Worm (Caenorhabditis elegans) whole organism, L1 larva: ENCODE results near the gene T02B11.9.
A peak's percentile ranks its signal among the peaks of the same experiment; 100 is the strongest.

Source experiments
- C34B4.2 ChIP-seq: sonication (generic microtip); optimal IDR thresholded peaks from 2 replicates; lab custom pipeline; 2017; ENCODE audit warnings: mild to moderate bottlenecking, missing genetic modification characterization, missing compliant biosample characterization
- aha-1 ChIP-seq: fragments of 150-350 bp; optimal IDR thresholded peaks from 2 replicates; lab custom pipeline; 2014; ENCODE audit warnings: missing biosample characterization, missing genetic modification characterization
- ceh-82 ChIP-seq, 3 experiments: fragments of 150-350 bp in 1 of 3; sonication (generic microtip) in 2 of 3; optimal IDR thresholded peaks; 2 replicates each; lab custom pipeline; 2014 to 2017; ENCODE audit warnings: missing biosample characterization in 3 of 3, missing genetic modification characterization in 3 of 3
- efl-1 ChIP-seq, 4 experiments: fragments of 150-350 bp; optimal IDR thresholded peaks in 3 of 4; peaks in 1 of 4; 1 replicate in 1 of 4; 2 replicates in 3 of 4; lab custom pipeline; 2014; ENCODE audit warnings: missing biosample characterization in 2 of 4, missing genetic modification characterization in 2 of 4, missing genetic modification reagents in 2 of 4
- elt-3 ChIP-seq, 6 experiments: fragments of 150-350 bp in 1 of 6; sonication (generic microtip); optimal IDR thresholded peaks; 2 replicates each; lab custom pipeline; 2017 to 2018; ENCODE audit warnings: missing biosample characterization in 6 of 6, missing genetic modification characterization in 6 of 6, inconsistent platforms in 1 of 6
- fos-1 ChIP-seq: fragments of 150-350 bp; optimal IDR thresholded peaks from 2 replicates; lab custom pipeline; 2014; ENCODE audit warnings: missing biosample characterization, missing genetic modification characterization
- lin-35 ChIP-seq, 2 experiments: fragments of 150-350 bp; optimal IDR thresholded peaks; 2 replicates each; lab custom pipeline; 2014; ENCODE audit warnings: missing biosample characterization in 2 of 2, missing genetic modification characterization in 2 of 2, missing genetic modification reagents in 2 of 2
- lsy-2 ChIP-seq, 2 experiments: fragments of 150-350 bp; optimal IDR thresholded peaks; 2 replicates each; lab custom pipeline; 2014; ENCODE audit warnings: missing biosample characterization in 2 of 2, missing genetic modification characterization in 2 of 2
- nhr-237 ChIP-seq: fragments of 150-350 bp; optimal IDR thresholded peaks from 2 replicates; lab custom pipeline; 2014; ENCODE audit warnings: missing biosample characterization, missing genetic modification characterization
- pqm-1 ChIP-seq: sonication (generic microtip); optimal IDR thresholded peaks from 3 replicates; lab custom pipeline; 2017; ENCODE audit warnings: missing biosample characterization, missing genetic modification characterization
- snpc-4 ChIP-seq: fragments of 150-350 bp; optimal IDR thresholded peaks from 2 replicates; lab custom pipeline; 2014; ENCODE audit warnings: missing biosample characterization, missing genetic modification characterization
- tbx-2 ChIP-seq: sonication (generic microtip); optimal IDR thresholded peaks from 2 replicates; lab custom pipeline; 2016; ENCODE audit warnings: missing genetic modification characterization, missing compliant biosample characterization

DNA sequence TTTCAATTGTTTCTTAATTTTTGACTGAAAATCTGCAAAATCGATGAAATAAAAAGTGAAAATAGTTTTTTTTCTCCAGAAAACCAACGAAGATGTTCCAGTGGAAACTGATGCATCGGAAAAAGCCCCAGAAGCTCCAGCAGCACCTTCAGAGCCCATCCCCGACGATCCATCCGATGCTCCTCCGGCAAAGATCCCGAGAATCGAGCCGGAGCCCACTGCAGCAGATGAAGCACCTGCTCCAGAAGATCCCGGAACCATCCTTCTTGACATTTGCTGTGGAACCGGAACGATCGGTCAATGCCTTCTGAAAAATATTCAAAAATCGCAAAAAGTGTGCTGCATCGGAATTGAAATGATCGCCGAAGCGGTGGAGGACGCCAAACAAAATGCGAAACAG is 32.6 kb downstream of the T02B11.9 start:
- TF ChIP-seq elt-3 (tag; optimal IDR thresholded peaks at IDR 0.05; lab: Kevin White, UChicago) (no peak), pqm-1 (tag; lab: Kevin White, UChicago) (no peak), tbx-2 (tag; lab: Kevin White, UChicago) (no peak), aha-1 (no peak), lsy-2 (tag; optimal IDR thresholded peaks at IDR 0.05; lab: Kevin White, UChicago) (no peak), nhr-237 (tag; lab: Kevin White, UChicago) (no peak), snpc-4 (tag; lab: Kevin White, UChicago) (no peak), ceh-82 (tag; optimal IDR thresholded peaks at IDR 0.05; lab: Kevin White, UChicago) (no peak), lin-35 (GFP tag; optimal IDR thresholded peaks at IDR 0.05; lab: Kevin White, UChicago) (no peak), C34B4.2 (no peak), fos-1 (no peak), efl-1 (optimal IDR thresholded peaks at IDR 0.05; lab: Kevin White, UChicago) (no peak), efl-1 (GFP tag; optimal IDR thresholded peaks at IDR 0.05 in 1 of 2; lab: Kevin White, UChicago) (peak in 1 of 2 experiments; percentile 17)
